Worm (Caenorhabditis elegans) whole organism, late embryonic: ENCODE results near the gene smcr-8.

Experiments used
- C08G9.2 ChIP-seq: sonication (generic microtip); optimal IDR thresholded peaks from 2 replicates; lab custom pipeline; 2016; ENCODE audit warnings: mild to moderate bottlenecking, missing genetic modification characterization, moderate library complexity, missing compliant biosample characterization
- F13H6.1 ChIP-seq: sonication (generic microtip); optimal IDR thresholded peaks from 2 replicates; lab custom pipeline; 2016; ENCODE audit warnings: missing genetic modification characterization, missing compliant biosample characterization
- K02D7.2 ChIP-seq: sonication (generic microtip); optimal IDR thresholded peaks from 2 replicates; lab custom pipeline; 2017; ENCODE audit warnings: mild to moderate bottlenecking, missing genetic modification characterization, missing compliant biosample characterization
- T23F11.4 ChIP-seq: fragments of 200-800 bp; sonication (Bioruptor generic); optimal IDR thresholded peaks from 2 replicates; lab custom pipeline; 2018; ENCODE audit warnings: mild to moderate bottlenecking, missing genetic modification characterization, missing compliant biosample characterization
- Y22D7AL.16 ChIP-seq: sonication (generic microtip); optimal IDR thresholded peaks from 2 replicates; lab custom pipeline; 2016; ENCODE audit warnings: missing genetic modification characterization, missing compliant biosample characterization
- ahr-1 ChIP-seq: sonication (generic microtip); optimal IDR thresholded peaks from 2 replicates; lab custom pipeline; 2016; ENCODE audit warnings: missing genetic modification characterization, missing compliant biosample characterization
- ama-1 ChIP-seq: fragments of 150-350 bp; optimal IDR thresholded peaks from 2 replicates; lab custom pipeline; 2014
- ceh-24 ChIP-seq: sonication (generic microtip); optimal IDR thresholded peaks from 2 replicates; lab custom pipeline; 2016; ENCODE audit warnings: mild to moderate bottlenecking, missing genetic modification characterization, missing compliant biosample characterization
- ceh-30 ChIP-seq: fragments of 150-350 bp; optimal IDR thresholded peaks from 2 replicates; lab custom pipeline; 2014; ENCODE audit warnings: missing biosample characterization, missing genetic modification characterization
- ceh-45 ChIP-seq: fragments of 200-800 bp; sonication (Bioruptor generic); IDR thresholded peaks from 2 replicates; pipeline ENCODE4 v1.3.6; 2022; ENCODE audit warnings: missing genetic modification reagents, missing genetic modification characterization, missing compliant biosample characterization
- ceh-6 ChIP-seq: fragments of 200-800 bp; sonication (Bioruptor generic); optimal IDR thresholded peaks from 2 replicates; lab custom pipeline; 2018; ENCODE audit warnings: mild to moderate bottlenecking, missing genetic modification characterization, missing compliant biosample characterization
- ceh-9 ChIP-seq: sonication (generic microtip); optimal IDR thresholded peaks from 2 replicates; lab custom pipeline; 2016; ENCODE audit warnings: mild to moderate bottlenecking, missing genetic modification characterization, inconsistent platforms, missing compliant biosample characterization
- dve-1 ChIP-seq: sonication (generic microtip); optimal IDR thresholded peaks from 2 replicates; lab custom pipeline; 2017; ENCODE audit warnings: antibody characterized with exemption, mild to moderate bottlenecking, missing genetic modification characterization, missing compliant biosample characterization
- elt-2 ChIP-seq: sonication (generic microtip); optimal IDR thresholded peaks from 2 replicates; lab custom pipeline; 2016; ENCODE audit warnings: missing genetic modification reagents, missing genetic modification characterization, missing compliant biosample characterization
- ets-4 ChIP-seq: sonication (generic microtip); optimal IDR thresholded peaks from 2 replicates; lab custom pipeline; 2016; ENCODE audit warnings: missing genetic modification characterization, missing compliant biosample characterization
- fkh-10 ChIP-seq: fragments of 150-350 bp; optimal IDR thresholded peaks from 2 replicates; lab custom pipeline; 2014; ENCODE audit warnings: missing biosample characterization, missing genetic modification reagents, missing genetic modification characterization
- fkh-6 ChIP-seq: sonication (generic microtip); optimal IDR thresholded peaks from 2 replicates; lab custom pipeline; 2016; ENCODE audit warnings: missing genetic modification characterization, missing compliant biosample characterization
- hlh-13 ChIP-seq: fragments of 200-800 bp; sonication (Bioruptor generic); optimal IDR thresholded peaks from 2 replicates; lab custom pipeline; 2018; ENCODE audit warnings: mild to moderate bottlenecking, missing genetic modification characterization, missing compliant biosample characterization
- hlh-15 ChIP-seq: sonication (generic microtip); optimal IDR thresholded peaks from 2 replicates; lab custom pipeline; 2016; ENCODE audit warnings: missing genetic modification characterization, missing compliant biosample characterization
- hlh-6 ChIP-seq: sonication (generic microtip); optimal IDR thresholded peaks from 2 replicates; lab custom pipeline; 2016; ENCODE audit warnings: missing genotype, missing genetic modification characterization, missing compliant biosample characterization
- lin-11 ChIP-seq: fragments of 200-800 bp; sonication (Bioruptor generic); optimal IDR thresholded peaks from 2 replicates; lab custom pipeline; 2018; ENCODE audit warnings: mild to moderate bottlenecking, missing genetic modification characterization, missing compliant biosample characterization
- madf-2 ChIP-seq: sonication (generic microtip); optimal IDR thresholded peaks from 2 replicates; lab custom pipeline; 2017; ENCODE audit warnings: missing genetic modification characterization, missing compliant biosample characterization
- mec-3 ChIP-seq: sonication (generic microtip); optimal IDR thresholded peaks from 2 replicates; lab custom pipeline; 2016; ENCODE audit warnings: borderline replicate concordance, missing genetic modification characterization, missing compliant biosample characterization
- nfya-1 ChIP-seq: sonication (generic microtip); optimal IDR thresholded peaks from 2 replicates; lab custom pipeline; 2017; ENCODE audit warnings: missing genetic modification characterization, mild to moderate bottlenecking, missing compliant biosample characterization, antibody characterized with exemption, moderate library complexity
- nhr-232 ChIP-seq: sonication (generic microtip); optimal IDR thresholded peaks from 2 replicates; lab custom pipeline; 2016; ENCODE audit warnings: missing genetic modification characterization, missing compliant biosample characterization
- npax-4 ChIP-seq: sonication (generic microtip); optimal IDR thresholded peaks from 2 replicates; lab custom pipeline; 2016; ENCODE audit warnings: missing genetic modification characterization, missing compliant biosample characterization
- odd-2 ChIP-seq: sonication (generic microtip); optimal IDR thresholded peaks from 2 replicates; lab custom pipeline; 2017; ENCODE audit warnings: antibody characterized with exemption, mild to moderate bottlenecking, missing genetic modification characterization, missing compliant biosample characterization
- pax-1 ChIP-seq: fragments of 150-350 bp; optimal IDR thresholded peaks from 2 replicates; lab custom pipeline; 2014; ENCODE audit warnings: missing biosample characterization, missing genetic modification characterization
- pha-4 ChIP-seq: fragments of 150-350 bp; optimal IDR thresholded peaks from 2 replicates; lab custom pipeline; 2018; ENCODE audit warnings: missing biosample characterization, missing genetic modification reagents, missing genetic modification characterization
- pqm-1 ChIP-seq: sonication (generic microtip); optimal IDR thresholded peaks from 2 replicates; lab custom pipeline; 2016; ENCODE audit warnings: missing genetic modification characterization, missing compliant biosample characterization
- ref-2 ChIP-seq: sonication (generic microtip); optimal IDR thresholded peaks from 2 replicates; lab custom pipeline; 2016; ENCODE audit warnings: missing genetic modification characterization, missing compliant biosample characterization
- sdc-2 ChIP-seq: sonication (generic microtip); optimal IDR thresholded peaks from 2 replicates; lab custom pipeline; 2016; ENCODE audit warnings: missing genotype, missing genetic modification characterization, missing compliant biosample characterization
- tbx-2 ChIP-seq: sonication (generic microtip); optimal IDR thresholded peaks from 2 replicates; lab custom pipeline; 2016; ENCODE audit warnings: missing genetic modification characterization, missing compliant biosample characterization
- tbx-7 ChIP-seq: sonication (generic microtip); optimal IDR thresholded peaks from 2 replicates; lab custom pipeline; 2016; ENCODE audit warnings: missing genotype, missing genetic modification characterization, missing compliant biosample characterization
- unc-3 ChIP-seq, 2 experiments: fragments of 200-800 bp in 1 of 2; sonication (Bioruptor generic) in 1 of 2; sonication (generic microtip) in 1 of 2; conservative IDR thresholded peaks in 1 of 2; optimal IDR thresholded peaks in 1 of 2; 2 replicates each; pipeline versions ENCODE4 v1.3.6 to Lab custom; 2016 to 2022; ENCODE audit warnings: missing compliant biosample characterization in 2 of 2, missing genetic modification characterization in 2 of 2, missing genetic modification reagents in 1 of 2
- unc-86 ChIP-seq: sonication (generic microtip); optimal IDR thresholded peaks from 2 replicates; lab custom pipeline; 2016; ENCODE audit warnings: missing genetic modification characterization, missing compliant biosample characterization
- zip-5 ChIP-seq: sonication (generic microtip); optimal IDR thresholded peaks from 2 replicates; lab custom pipeline; 2016; ENCODE audit warnings: missing genetic modification characterization, missing compliant biosample characterization
- ztf-16 ChIP-seq: sonication (generic microtip); optimal IDR thresholded peaks from 2 replicates; lab custom pipeline; 2017; ENCODE audit warnings: missing genetic modification characterization, missing compliant biosample characterization

The smcr-8 gene

ce11 chrIII:5004621-5005020 lies 5.4 kb downstream of the smcr-8 start, which contains the start of gene R144.6:
R144.6 (minus strand) TSS chrIII:5004721.
- TF ChIP-seq ceh-45 (GFP tag; lab: Robert Waterston, UW) (no peak), nhr-232 (tag; lab: Kevin White, UChicago) (no peak), hlh-13 (GFP tag; lab: Kevin White, UChicago) (no peak), ceh-24 (no peak)

ce11 chrIII:5006881-5007280 lies 7.7 kb downstream of the smcr-8 start, which contains the start of gene R144.12:
R144.12 (minus strand) TSS chrIII:5006981.
- TF ChIP-seq nhr-232 (tag; lab: Kevin White, UChicago) (no peak), lin-11 (no peak), npax-4 (tag; lab: Kevin White, UChicago) (no peak), ceh-30 (tag; lab: Kevin White, UChicago) (no peak), ama-1 (no peak), ztf-16 (no peak), hlh-13 (GFP tag; lab: Kevin White, UChicago) (no peak), pha-4 (tag; lab: Kevin White, UChicago) (no peak), sdc-2 (tag; lab: Kevin White, UChicago) (no peak), madf-2 (tag; lab: Kevin White, UChicago) (no peak), ceh-9 (tag; lab: Kevin White, UChicago) (no peak), tbx-7 (no peak), K02D7.2 (tag; lab: Kevin White, UChicago) (no peak), F13H6.1 (tag; lab: Kevin White, UChicago) (no peak), unc-86 (no peak), nfya-1 (tag; lab: Kevin White, UChicago) (no peak), mec-3 (tag; lab: Kevin White, UChicago) (no peak)

ce11 chrIII:5008730-5009129 lies 9.6 kb downstream of the smcr-8 start, which contains the start of gene R144.11:
R144.11 (minus strand) TSS chrIII:5008830.
- TF ChIP-seq hlh-6 (tag; lab: Kevin White, UChicago), result no peak
- TF ChIP-seq T23F11.4 (GFP tag; lab: Kevin White, UChicago), result no peak
- no peak for TF ChIP-seq Y22D7AL.16 (tag; lab: Kevin White, UChicago)

- TF ChIP-seq dve-1 (tag; lab: Kevin White, UChicago), result no peak
- TF ChIP-seq nhr-232 (tag; lab: Kevin White, UChicago), result no peak
- TF ChIP-seq ceh-9 (tag; lab: Kevin White, UChicago), result no peak
- no peak for TF ChIP-seq odd-2 (tag; lab: Kevin White, UChicago)
- TF ChIP-seq hlh-15 (tag; lab: Kevin White, UChicago), result no peak
- TF ChIP-seq unc-3 (GFP tag; conservative IDR thresholded peaks at IDR 0.05; lab: Robert Waterston, UW), result no peak
- no peak for TF ChIP-seq unc-3 (tag; optimal IDR thresholded peaks at IDR 0.05; lab: Kevin White, UChicago)
- no peak for TF ChIP-seq hlh-6 (tag; lab: Kevin White, UChicago)
Observed at ce11 chrIII:5010723-5011122, 11.5 kb downstream of the smcr-8 start.

ce11 chrIII:5012460-5012859 lies 13.3 kb downstream of the smcr-8 start:
- TF ChIP-seq hlh-13 (GFP tag; lab: Kevin White, UChicago) (no peak), madf-2 (tag; lab: Kevin White, UChicago) (no peak), fkh-6 (tag; lab: Kevin White, UChicago) (no peak), pqm-1 (no peak), npax-4 (tag; lab: Kevin White, UChicago) (no peak), sdc-2 (tag; lab: Kevin White, UChicago) (no peak), ref-2 (tag; lab: Kevin White, UChicago) (no peak), ets-4 (tag; lab: Kevin White, UChicago) (no peak), C08G9.2 (no peak), tbx-2 (no peak), ceh-30 (tag; lab: Kevin White, UChicago) (no peak), elt-2 (tag; lab: Kevin White, UChicago) (no peak), hlh-6 (tag; lab: Kevin White, UChicago) (no peak), pax-1 (tag; lab: Kevin White, UChicago) (no peak), ceh-6 (GFP tag; lab: Kevin White, UChicago) (no peak), zip-5 (tag; lab: Kevin White, UChicago) (no peak), ahr-1 (tag; lab: Kevin White, UChicago) (no peak), fkh-10 (GFP tag; lab: Kevin White, UChicago) (no peak)
- TF ChIP-seq, all 69 proteins: peak for 0
